Fruit fly (Drosophila melanogaster): ENCODE measurements around the gene Srp54.

The Srp54 gene

dm6 chr2L:9911783-9912182 lies 928 bp upstream of the Srp54 start:
- TF ChIP-seq Ets96B (tag; optimal IDR thresholded peaks at IDR 0.05), result no peak
- TF ChIP-seq achi (GFP tag; optimal IDR thresholded peaks at IDR 0.05), result peak; percentile 6
- TF ChIP-seq Ets21C (GFP tag; optimal IDR thresholded peaks at IDR 0.05), result no peak
- no peak for TF ChIP-seq svp (GFP tag)
- no peak for TF ChIP-seq Sox102F (GFP tag; optimal IDR thresholded peaks at IDR 0.05)
- no peak for TF ChIP-seq CG11902 (GFP tag; optimal IDR thresholded peaks at IDR 0.05)
- TF ChIP-seq cyc (GFP tag; optimal IDR thresholded peaks at IDR 0.05), result peak; percentile 9
- TF ChIP-seq Smox (GFP tag; optimal IDR thresholded peaks at IDR 0.05), result peak; percentile 13
- TF ChIP-seq salr (GFP tag; optimal IDR thresholded peaks at IDR 0.05), result no peak
- TF ChIP-seq Eip93F (GFP tag; optimal IDR thresholded peaks at IDR 0.05), result no peak
- TF ChIP-seq CG6163 (GFP tag; IDR thresholded peaks at IDR 0.05), result peak; percentile 49; the same call in 2 of the 3 replicates
- TF ChIP-seq Hr4 (GFP tag; optimal IDR thresholded peaks at IDR 0.05), result peak; percentile 67
- TF ChIP-seq eg (GFP tag; IDR thresholded peaks at IDR 0.05), result peak; percentile 80
- peak; percentile 28 for TF ChIP-seq pdm3 (GFP tag; optimal IDR thresholded peaks at IDR 0.05)
- peak; percentile 40 for TF ChIP-seq lz (GFP tag; optimal IDR thresholded peaks at IDR 0.05)
- TF ChIP-seq CG6276 (GFP tag; optimal IDR thresholded peaks at IDR 0.05), result no peak
- TF ChIP-seq Sox14 (GFP tag; optimal IDR thresholded peaks at IDR 0.05), result no peak
- TF ChIP-seq CG8632 (GFP tag; optimal IDR thresholded peaks at IDR 0.05), result no peak
- TF ChIP-seq dac (GFP tag; optimal IDR thresholded peaks at IDR 0.05), result no peak
- TF ChIP-seq CG7368 (GFP tag; optimal IDR thresholded peaks at IDR 0.05), result no peak
- TF ChIP-seq Met (GFP tag; optimal IDR thresholded peaks at IDR 0.05), result peak; percentile 8
- peak; percentile 7 for TF ChIP-seq CG32006 (GFP tag; optimal IDR thresholded peaks at IDR 0.05)
- TF ChIP-seq esn (GFP tag; optimal IDR thresholded peaks at IDR 0.05), result no peak
- no peak for TF ChIP-seq CG4318 (GFP tag; optimal IDR thresholded peaks at IDR 0.05)
- TF ChIP-seq CG11762 (GFP tag; optimal IDR thresholded peaks at IDR 0.05; ENCODE audit: insufficient read depth), result no peak
- 0 out of 2 replicates have a peak, but pooled peaks have one; percentile 13 for TF ChIP-seq Gug (GFP tag; IDR thresholded peaks at IDR 0.05)
- no peak for TF ChIP-seq CG3032 (tag; optimal IDR thresholded peaks at IDR 0.05)
- no peak for TF ChIP-seq CG15336 (GFP tag; IDR thresholded peaks at IDR 0.05)
- TF ChIP-seq fd59A (GFP tag; optimal IDR thresholded peaks at IDR 0.05), result no peak
- TF ChIP-seq Eip78C (GFP tag), result peak; percentile 43
- peak; percentile 28; the same call in 2 of the 3 replicates for TF ChIP-seq CG8119 (GFP tag; IDR thresholded peaks at IDR 0.05)
- TF ChIP-seq fd85E (GFP tag; optimal IDR thresholded peaks at IDR 0.05), result no peak
- TF ChIP-seq CG9139 (GFP tag; optimal IDR thresholded peaks at IDR 0.05), result no peak
- TF ChIP-seq CG11294 (GFP tag; IDR thresholded peaks at IDR 0.05), result no peak
- no peak for TF ChIP-seq ss (GFP tag; optimal IDR thresholded peaks at IDR 0.05)
- TF ChIP-seq net (GFP tag; optimal IDR thresholded peaks at IDR 0.05), result peak; percentile 37
- TF ChIP-seq CG10631 (GFP tag; optimal IDR thresholded peaks at IDR 0.05), result no peak
- TF ChIP-seq CG1621 (tag; optimal IDR thresholded peaks at IDR 0.05), result no peak
- TF ChIP-seq Hr38 (GFP tag; optimal IDR thresholded peaks at IDR 0.05), result no peak
- no peak for TF ChIP-seq CG8319 (GFP tag; optimal IDR thresholded peaks at IDR 0.05)
- TF ChIP-seq fkh (GFP tag; optimal IDR thresholded peaks at IDR 0.05), result no peak
- TF ChIP-seq spab (GFP tag; optimal IDR thresholded peaks at IDR 0.05), result no peak
- TF ChIP-seq CG16779 (tag; optimal IDR thresholded peaks at IDR 0.05), result no peak
- no peak for TF ChIP-seq OdsH (GFP tag; optimal IDR thresholded peaks at IDR 0.05)
- TF ChIP-seq CG6854 (GFP tag; optimal IDR thresholded peaks at IDR 0.05), result no peak
- TF ChIP-seq CG6792 (GFP tag; optimal IDR thresholded peaks at IDR 0.05), result no peak
- no peak for TF ChIP-seq dsx (GFP tag; optimal IDR thresholded peaks at IDR 0.05; ENCODE audit: poor library complexity, severe bottlenecking)
- TF ChIP-seq vri (GFP tag; optimal IDR thresholded peaks at IDR 0.05), result no peak
- peak; percentile 13 for TF ChIP-seq Hr39 (GFP tag; optimal IDR thresholded peaks at IDR 0.05)
- no peak for TF ChIP-seq Blimp-1 (GFP tag; optimal IDR thresholded peaks at IDR 0.05)
- peak; percentile 16 for TF ChIP-seq Eip75B (GFP tag; optimal IDR thresholded peaks at IDR 0.05)
- peak; percentile 1 for TF ChIP-seq acj6 (GFP tag; optimal IDR thresholded peaks at IDR 0.05)
- TF ChIP-seq CG3919 (GFP tag; optimal IDR thresholded peaks at IDR 0.05), result no peak

All from whole organism, prepupa.